Fruit fly (Drosophila melanogaster): ENCODE results near the gene Hsp23.

The Hsp23 gene

dm6 chr3L:9333745-9334382 lies 47.8 kb upstream of the Hsp23 start, which contains the start of gene PGRP-LA (continued):
- no peak for TF ChIP-seq gfzf (GFP tag; optimal IDR thresholded peaks at IDR 0.05)
- no peak for TF ChIP-seq slp2 (GFP tag; optimal IDR thresholded peaks at IDR 0.05)
- no peak for TF ChIP-seq fu2 (GFP tag; optimal IDR thresholded peaks at IDR 0.05)
- TF ChIP-seq Mad (GFP tag; optimal IDR thresholded peaks at IDR 0.05) = no peak
- TF ChIP-seq hbn (GFP tag; IDR thresholded peaks at IDR 0.05; ENCODE audit: partially characterized antibody) = no peak
- TF ChIP-seq CG3407 (GFP tag; optimal IDR thresholded peaks at IDR 0.05) = no peak
- peak; percentile 44; the same call in 1 of the 2 replicates for TF ChIP-seq Ptx1 (GFP tag; IDR thresholded peaks at IDR 0.05)
- no peak for TF ChIP-seq CG14667 (GFP tag; IDR thresholded peaks at IDR 0.05)
- TF ChIP-seq twi (tag; optimal IDR thresholded peaks at IDR 0.05) = no peak
- TF ChIP-seq CG8359 (GFP tag; optimal IDR thresholded peaks at IDR 0.05; ENCODE audit: borderline replicate concordance) = no peak
- no peak for TF ChIP-seq fru (optimal IDR thresholded peaks at IDR 0.05)
- no peak for TF ChIP-seq en (GFP tag; optimal IDR thresholded peaks at IDR 0.05)
- no peak for TF ChIP-seq CG12769 (tag; optimal IDR thresholded peaks at IDR 0.05)
- TF ChIP-seq toy (GFP tag; IDR thresholded peaks at IDR 0.05) = no peak
- peak; percentile 40; the same call in 1 of the 3 replicates for TF ChIP-seq tgo (GFP tag; IDR thresholded peaks at IDR 0.05)
- TF ChIP-seq CG7271 (tag; optimal IDR thresholded peaks at IDR 0.05) = no peak
- no peak for TF ChIP-seq CG16779 (GFP tag; IDR thresholded peaks at IDR 0.05)
- TF ChIP-seq ttk (GFP tag; IDR thresholded peaks at IDR 0.05) = no peak
- TF ChIP-seq HHEX (GFP tag; optimal IDR thresholded peaks at IDR 0.05) = peak; percentile 9
- peak; percentile 77 for TF ChIP-seq sens (GFP tag)
- no peak for TF ChIP-seq mam (GFP tag; optimal IDR thresholded peaks at IDR 0.05)
- TF ChIP-seq sqz (GFP tag; optimal IDR thresholded peaks at IDR 0.05) = no peak
- TF ChIP-seq zf30C (GFP tag; optimal IDR thresholded peaks at IDR 0.05) = no peak
- TF ChIP-seq CG18011 (GFP tag; optimal IDR thresholded peaks at IDR 0.05) = no peak
- no peak for TF ChIP-seq otp (GFP tag; IDR thresholded peaks at IDR 0.05)
- TF ChIP-seq CG18262 (tag; optimal IDR thresholded peaks at IDR 0.05) = no peak
- TF ChIP-seq Stat92E (GFP tag; optimal IDR thresholded peaks at IDR 0.05) = no peak
- no peak for TF ChIP-seq vfl (GFP tag; optimal IDR thresholded peaks at IDR 0.05)
- TF ChIP-seq Ets65A (GFP tag) = no peak
- no peak for TF ChIP-seq CG7963 (GFP tag; IDR thresholded peaks at IDR 0.05; ENCODE audit: partially characterized antibody)
- TF ChIP-seq CG17328 (GFP tag; IDR thresholded peaks at IDR 0.05) = no peak; the same call in 1 of the 2 replicates
- no peak for TF ChIP-seq chif (GFP tag; optimal IDR thresholded peaks at IDR 0.05)
- no peak for TF ChIP-seq D19A (tag; optimal IDR thresholded peaks at IDR 0.05)
- TF ChIP-seq CG2202 (tag; optimal IDR thresholded peaks at IDR 0.05) = no peak
- TF ChIP-seq aop (GFP tag; IDR thresholded peaks at IDR 0.05) = no peak
- TF ChIP-seq Hr3 (GFP tag; optimal IDR thresholded peaks at IDR 0.05) = peak; percentile 4
- no peak for TF ChIP-seq odd (GFP tag; optimal IDR thresholded peaks at IDR 0.05)
- peak; percentile 35; the same call in 1 of the 2 replicates for TF ChIP-seq vvl (GFP tag; IDR thresholded peaks at IDR 0.05)
- TF ChIP-seq ERR (GFP tag; optimal IDR thresholded peaks at IDR 0.05) = no peak
- no peak for TF ChIP-seq sima (GFP tag; optimal IDR thresholded peaks at IDR 0.05)
- no peak for TF ChIP-seq Atf-2 (GFP tag; optimal IDR thresholded peaks at IDR 0.05)
- TF ChIP-seq tap (tag; optimal IDR thresholded peaks at IDR 0.05) = no peak
- no peak for TF ChIP-seq tna (GFP tag; IDR thresholded peaks at IDR 0.05; ENCODE audit: partially characterized antibody)
- TF ChIP-seq CG9727 (GFP tag; optimal IDR thresholded peaks at IDR 0.05) = no peak
- no peak for TF ChIP-seq CG9797 (GFP tag; optimal IDR thresholded peaks at IDR 0.05)
- TF ChIP-seq CG11093 (GFP tag; IDR thresholded peaks at IDR 0.05) = no peak
- TF ChIP-seq jumu (GFP tag; optimal IDR thresholded peaks at IDR 0.05) = no peak
- no peak for TF ChIP-seq CG8089 (GFP tag; optimal IDR thresholded peaks at IDR 0.05)
- no peak for TF ChIP-seq CG14860 (GFP tag; IDR thresholded peaks at IDR 0.05; ENCODE audit: partially characterized antibody)
- no peak for TF ChIP-seq Nf-YA (GFP tag; IDR thresholded peaks at IDR 0.05)
- no peak for TF ChIP-seq Atf6 (GFP tag; IDR thresholded peaks at IDR 0.05)
- no peak for TF ChIP-seq eyg (GFP tag; optimal IDR thresholded peaks at IDR 0.05)

Data from whole organism, embryonic.